Worm (Caenorhabditis elegans) whole organism, early embryonic: Measurements from ENCODE around the gene hpo-38.

ENCODE experiments used
- flt-1 ChIP-seq: fragments of 200-800 bp; sonication (Bioruptor generic); IDR thresholded peaks from 2 replicates; pipeline ENCODE4 v1.3.6; 2022; ENCODE audit warnings: missing genetic modification characterization, missing compliant biosample characterization
- hmbx-1 ChIP-seq: sonication (generic microtip); optimal IDR thresholded peaks from 2 replicates; lab custom pipeline; 2016; ENCODE audit warnings: mild to moderate bottlenecking, missing genetic modification characterization, missing compliant biosample characterization
- tbx-11 ChIP-seq: fragments of 200-800 bp; sonication (Bioruptor generic); IDR thresholded peaks from 2 replicates; pipeline ENCODE4 v1.3.6; 2022; ENCODE audit warnings: missing genetic modification characterization, missing compliant biosample characterization

- TF ChIP-seq tbx-11 (GFP tag; lab: Robert Waterston, UW): no peak
- TF ChIP-seq hmbx-1 (tag; lab: Kevin White, UChicago): no peak
- no peak for TF ChIP-seq flt-1 (GFP tag; lab: Robert Waterston, UW)
Measured at ce11 chrIII:194160-194559, 36.1 kb upstream of the hpo-38 start, which contains the start of gene F40G9.17.
